Fruit fly (Drosophila melanogaster): ENCODE data around the gene CG13994.

Gene CG13994

DNA sequence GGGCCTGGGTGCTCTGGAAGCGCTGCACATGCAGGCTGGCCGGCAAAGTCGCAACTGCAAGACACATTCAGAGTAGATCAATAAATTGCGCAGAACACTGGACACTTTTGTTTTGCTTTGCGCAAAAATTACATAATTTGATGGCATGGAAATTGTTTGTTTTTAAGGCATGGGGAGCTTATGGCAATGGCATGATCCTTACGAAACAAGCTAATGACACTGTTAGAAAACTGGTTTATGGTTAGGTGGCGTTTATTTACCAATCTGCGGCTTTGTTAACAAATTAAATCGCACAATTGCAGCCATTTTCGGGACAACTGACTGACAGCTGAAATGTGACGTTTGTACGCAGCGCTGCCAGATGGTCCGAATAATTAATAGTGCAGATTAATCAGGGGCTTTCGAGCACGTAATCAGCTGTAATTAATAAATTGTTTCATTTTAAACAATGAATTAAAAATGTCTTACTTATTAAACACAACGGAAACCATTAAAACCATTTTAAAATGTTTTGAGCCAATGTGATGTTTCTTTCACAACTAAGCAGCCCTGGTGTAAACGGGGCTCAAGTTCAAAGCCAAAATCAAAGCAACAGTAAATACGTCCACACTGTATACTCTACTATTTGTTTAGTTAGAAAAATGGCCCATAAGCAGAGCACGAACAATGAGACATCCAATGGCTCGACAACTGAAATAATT lies at the start of gene CG13994, which contains the start of gene ND-51:
CG13994 (plus strand) TSS at position 608 of the 701 bp plus-strand sequence.
ND-51 (minus strand) TSS at position 376 of the 701 bp plus-strand sequence.
- TF ChIP-seq Ets97D (GFP tag; optimal IDR thresholded peaks at IDR 0.05), result peak; percentile 93
- no peak for TF ChIP-seq CG43689 (GFP tag; IDR thresholded peaks at IDR 0.05)
- peak; percentile 51 for TF ChIP-seq CG1233 (GFP tag; optimal IDR thresholded peaks at IDR 0.05)
- peak; percentile 77 to 91 for TF ChIP-seq tll (GFP tag; optimal IDR thresholded peaks at IDR 0.05)
- peak; percentile 80 for TF ChIP-seq CG13296 (GFP tag; optimal IDR thresholded peaks at IDR 0.05)
- no peak for TF ChIP-seq CG42726 (GFP tag; IDR thresholded peaks at IDR 0.05; ENCODE audit: partially characterized antibody)
- TF ChIP-seq p53 (GFP tag; optimal IDR thresholded peaks at IDR 0.05), result peak; percentile 72
- TF ChIP-seq CG4707 (GFP tag; optimal IDR thresholded peaks at IDR 0.05), result no peak
- peak; percentile 61; the same call in 1 of the 2 replicates for TF ChIP-seq CG4404 (GFP tag; IDR thresholded peaks at IDR 0.05)
- peak; percentile 31 for TF ChIP-seq kay (GFP tag; optimal IDR thresholded peaks at IDR 0.05)
- peak; percentile 83 for TF ChIP-seq CG15269 (tag; optimal IDR thresholded peaks at IDR 0.05)
- TF ChIP-seq tgo (GFP tag; IDR thresholded peaks at IDR 0.05), result peak; percentile 85
- TF ChIP-seq z (GFP tag; IDR thresholded peaks at IDR 0.05), result no peak
- peak; percentile 83 for TF ChIP-seq CG2889 (GFP tag; IDR thresholded peaks at IDR 0.05)
- peak; percentile 68; the same call in 1 of the 3 replicates for TF ChIP-seq C15 (GFP tag; IDR thresholded peaks at IDR 0.05)
- peak; percentile 62 for TF ChIP-seq Hmx (GFP tag; optimal IDR thresholded peaks at IDR 0.05)
- TF ChIP-seq HmgZ (tag; optimal IDR thresholded peaks at IDR 0.05), result peak; percentile 93
- TF ChIP-seq CG17186 (GFP tag; optimal IDR thresholded peaks at IDR 0.05), result peak; percentile 76
- peak; percentile 34 for TF ChIP-seq CG8281 (tag; optimal IDR thresholded peaks at IDR 0.05)
- no peak for TF ChIP-seq CG8478 (optimal IDR thresholded peaks at IDR 0.05)
- TF ChIP-seq CG14014 (GFP tag; IDR thresholded peaks at IDR 0.05), result peak; percentile 81
- peak; percentile 17 for TF ChIP-seq psq (GFP tag; optimal IDR thresholded peaks at IDR 0.05)
- peak; percentile 94 for TF ChIP-seq Elba2 (GFP tag; optimal IDR thresholded peaks at IDR 0.05)
- no peak for TF ChIP-seq chinmo (GFP tag; IDR thresholded peaks at IDR 0.05; ENCODE audit: partially characterized antibody)
- peak; percentile 86 for TF ChIP-seq jumu (GFP tag; optimal IDR thresholded peaks at IDR 0.05)
- peak; percentile 34 for TF ChIP-seq kah (GFP tag; optimal IDR thresholded peaks at IDR 0.05)
- peak; percentile 75 for TF ChIP-seq E2f1 (GFP tag; IDR thresholded peaks at IDR 0.05)
- peak; percentile 51 for TF ChIP-seq CG12236 (GFP tag; optimal IDR thresholded peaks at IDR 0.05)
- TF ChIP-seq CG34422 (GFP tag; IDR thresholded peaks at IDR 0.05), result peak; percentile 86
- peak; percentile 20 for TF ChIP-seq CG10565 (GFP tag; optimal IDR thresholded peaks at IDR 0.05)
- TF ChIP-seq CG33557 (GFP tag; optimal IDR thresholded peaks at IDR 0.05), result peak; percentile 70
- no peak for TF ChIP-seq amos (GFP tag; IDR thresholded peaks at IDR 0.05; ENCODE audit: partially characterized antibody)
- TF ChIP-seq trem (tag; optimal IDR thresholded peaks at IDR 0.05), result peak; percentile 92
- TF ChIP-seq CG8944 (GFP tag; optimal IDR thresholded peaks at IDR 0.05), result peak; percentile 70
- TF ChIP-seq CG31365 (tag; optimal IDR thresholded peaks at IDR 0.05), result no peak
- TF ChIP-seq tin (GFP tag; optimal IDR thresholded peaks at IDR 0.05), result peak; percentile 85
- TF ChIP-seq Hsf (GFP tag; optimal IDR thresholded peaks at IDR 0.05), result peak; percentile 91
- peak; percentile 70 for TF ChIP-seq B-H1 (GFP tag; IDR thresholded peaks at IDR 0.05)
- peak; percentile 66 for TF ChIP-seq al (GFP tag; IDR thresholded peaks at IDR 0.05)
- TF ChIP-seq chif (GFP tag; optimal IDR thresholded peaks at IDR 0.05), result peak; percentile 68 to 79
- peak; percentile 86 for TF ChIP-seq MBD-R2 (GFP tag; IDR thresholded peaks at IDR 0.05)
- peak; percentile 89 for TF ChIP-seq CG9932 (GFP tag; IDR thresholded peaks at IDR 0.05)
- no peak for TF ChIP-seq Eip74EF (GFP tag; optimal IDR thresholded peaks at IDR 0.05)
- TF ChIP-seq sens-2 (GFP tag; IDR thresholded peaks at IDR 0.05), result peak; percentile 65
- TF ChIP-seq Gsc (GFP tag; IDR thresholded peaks at IDR 0.05), result peak; percentile 25; the same call in 1 of the 2 replicates
- peak; percentile 59 for TF ChIP-seq CG10959 (GFP tag; IDR thresholded peaks at IDR 0.05)
- TF ChIP-seq CG9609 (GFP tag; optimal IDR thresholded peaks at IDR 0.05), result peak; percentile 82
- TF ChIP-seq Asciz (GFP tag; optimal IDR thresholded peaks at IDR 0.05), result peak; percentile 55
- TF ChIP-seq Sry-δ (GFP tag; optimal IDR thresholded peaks at IDR 0.05), result peak; percentile 71
- peak; percentile 85 for TF ChIP-seq CG1603 (tag; optimal IDR thresholded peaks at IDR 0.05)

Measured in whole organism, embryonic.